Worm (Caenorhabditis elegans): ENCODE data around the gene ZK856.18.

DNA sequence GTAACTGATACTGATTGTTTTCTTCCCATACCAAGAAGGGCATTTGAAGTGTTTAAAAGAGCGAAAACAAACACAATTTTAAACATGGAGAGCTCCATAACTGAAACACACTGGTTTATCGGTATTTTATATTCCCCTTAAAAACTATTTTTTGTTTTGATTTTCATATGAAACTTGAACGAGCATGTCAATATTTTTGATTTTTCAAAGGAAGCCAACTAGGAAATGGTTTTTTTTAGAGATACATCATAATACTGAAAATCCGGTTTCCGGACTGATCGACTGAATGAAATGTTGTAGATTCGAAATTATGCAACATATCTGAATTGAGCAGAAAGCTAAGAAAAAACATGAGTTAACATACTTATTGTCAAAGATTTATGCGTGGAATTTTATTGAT is 41.5 kb upstream of the ZK856.18 start, which contains the start of gene ttr-19:
- TF ChIP-seq ztf-11 (tag; optimal IDR thresholded peaks at IDR 0.05), result no peak
- TF ChIP-seq pqm-1 (tag; optimal IDR thresholded peaks at IDR 0.05), result no peak
- no peak for TF ChIP-seq ceh-82 (tag; optimal IDR thresholded peaks at IDR 0.05)
- TF ChIP-seq skn-1 (tag; optimal IDR thresholded peaks at IDR 0.05), result no peak
- TF ChIP-seq hmg-11 (tag; optimal IDR thresholded peaks at IDR 0.05), result no peak
- no peak for TF ChIP-seq daf-12 (tag; optimal IDR thresholded peaks at IDR 0.05)
- TF ChIP-seq tbx-2 (tag; optimal IDR thresholded peaks at IDR 0.05), result no peak
- TF ChIP-seq nhr-76 (tag; optimal IDR thresholded peaks at IDR 0.05), result no peak
- no peak for TF ChIP-seq nhr-12 (tag; optimal IDR thresholded peaks at IDR 0.05)
- no peak for TF ChIP-seq pha-4 (tag; optimal IDR thresholded peaks at IDR 0.05)
- no peak for TF ChIP-seq zag-1 (tag; optimal IDR thresholded peaks at IDR 0.05)
- no peak for TF ChIP-seq unc-62 (GFP tag; optimal IDR thresholded peaks at IDR 0.05)
- TF ChIP-seq R02D3.7 (tag; optimal IDR thresholded peaks at IDR 0.05), result no peak
- TF ChIP-seq elt-2 (tag; optimal IDR thresholded peaks at IDR 0.05), result no peak

Measured in whole organism, L3 larva.